Worm (Caenorhabditis elegans): ENCODE measurements around the gene K06A4.2.

K06A4.2 gene

DNA sequence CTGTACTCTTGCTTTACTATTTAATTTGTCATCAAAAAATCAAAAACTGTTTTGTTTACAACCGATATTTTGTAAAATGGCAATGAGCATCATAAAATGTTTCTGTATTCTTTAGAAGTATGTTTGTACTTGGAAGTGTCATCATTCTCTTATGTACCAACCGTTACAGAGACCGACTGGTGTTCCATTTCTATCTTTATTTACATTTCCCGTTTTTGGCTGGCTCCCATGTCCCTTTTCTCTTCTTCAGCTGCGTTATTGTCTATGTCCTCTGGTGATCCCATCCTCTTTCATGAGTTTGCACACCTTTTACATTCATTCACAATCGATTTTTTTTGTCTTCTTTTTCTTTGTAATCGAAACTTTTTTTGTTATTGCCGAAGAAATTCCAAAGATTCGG is 32.5 kb upstream of the K06A4.2 start:
- TF ChIP-seq sea-1 (GFP tag; conservative IDR thresholded peaks at IDR 0.05) (no peak), scrt-1 (GFP tag; IDR thresholded peaks at IDR 0.05) (no peak), aly-1 (tag; optimal IDR thresholded peaks at IDR 0.05) (no peak), ama-1 (optimal IDR thresholded peaks at IDR 0.05) (no peak), B0310.2 (tag; optimal IDR thresholded peaks at IDR 0.05) (no peak), ets-7 (tag; optimal IDR thresholded peaks at IDR 0.05) (no peak), hmg-4 (GFP tag; optimal IDR thresholded peaks at IDR 0.05) (no peak), hmbx-1 (tag; optimal IDR thresholded peaks at IDR 0.05) (no peak)

DNA sequence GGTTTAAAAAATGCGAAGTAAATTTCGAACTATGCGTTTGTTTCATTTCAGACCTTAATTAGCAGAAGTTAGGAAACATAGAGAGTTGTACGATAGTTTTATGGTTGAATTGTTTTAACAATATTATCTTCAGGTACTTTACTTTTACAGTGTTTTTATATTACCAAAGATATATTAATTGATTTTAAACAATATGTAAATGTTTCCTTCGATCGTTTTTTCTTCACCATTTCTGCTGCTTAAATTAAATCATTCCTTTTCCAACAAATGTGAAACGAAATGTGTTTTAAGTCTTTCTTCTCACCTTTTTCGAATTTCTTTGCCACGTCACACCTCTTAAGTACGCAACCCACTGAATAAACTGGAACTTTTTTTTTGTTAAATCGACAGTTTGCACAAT is 30.7 kb upstream of the K06A4.2 start:
- TF ChIP-seq tbx-11 (GFP tag; IDR thresholded peaks at IDR 0.05) = no peak
- no peak for TF ChIP-seq ceh-36 (tag; optimal IDR thresholded peaks at IDR 0.05)
- no peak for TF ChIP-seq F13C5.2 (tag; optimal IDR thresholded peaks at IDR 0.05)
- no peak for TF ChIP-seq tbx-37 (GFP tag; conservative IDR thresholded peaks at IDR 0.05)
- TF ChIP-seq aly-1 (tag; optimal IDR thresholded peaks at IDR 0.05) = no peak
- no peak for TF ChIP-seq flt-1 (GFP tag; IDR thresholded peaks at IDR 0.05)
- no peak for TF ChIP-seq sea-1 (GFP tag; conservative IDR thresholded peaks at IDR 0.05)

DNA sequence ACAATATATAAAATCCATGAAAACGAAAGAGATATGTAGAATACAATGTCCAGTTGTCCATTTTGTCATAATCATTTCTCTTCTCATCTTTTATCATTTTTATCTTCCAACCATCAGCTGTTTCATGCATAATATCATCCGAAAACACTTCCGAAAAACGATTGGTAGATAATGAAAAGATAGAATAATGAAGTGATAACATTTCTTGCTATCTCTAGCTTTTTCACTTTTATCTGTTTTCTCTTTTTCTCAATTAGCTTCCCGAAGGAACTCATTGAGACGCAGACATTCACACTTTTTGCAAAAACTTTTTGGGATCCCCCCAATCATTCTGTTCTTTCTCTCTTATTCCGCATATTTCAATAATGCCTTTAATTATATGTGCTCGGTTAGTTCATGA is 30.1 kb upstream of the K06A4.2 start:
- TF ChIP-seq tbx-37 (GFP tag; conservative IDR thresholded peaks at IDR 0.05) (no peak), tbx-11 (GFP tag; IDR thresholded peaks at IDR 0.05) (no peak), scrt-1 (GFP tag; IDR thresholded peaks at IDR 0.05) (no peak), B0310.2 (tag; optimal IDR thresholded peaks at IDR 0.05) (no peak), ceh-13 (GFP tag; optimal IDR thresholded peaks at IDR 0.05) (no peak)

DNA sequence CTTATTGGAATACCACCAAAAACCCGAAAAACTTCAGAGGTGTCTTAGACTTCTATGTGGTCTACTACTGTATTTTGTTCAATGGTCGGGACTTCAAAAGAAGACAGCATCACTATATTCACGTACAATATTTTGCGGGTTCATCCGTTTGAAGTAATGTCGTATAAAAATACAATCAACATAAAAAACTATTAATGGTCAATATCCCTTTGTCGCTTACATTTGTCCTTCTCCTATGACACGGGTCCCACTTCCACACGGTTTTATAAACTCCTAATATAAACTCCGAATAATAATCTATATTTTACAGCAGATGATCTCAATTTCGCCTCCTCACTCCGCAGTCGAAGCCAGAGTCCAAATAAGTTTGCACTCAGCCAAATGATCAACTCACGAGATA is 26.5 kb upstream of the K06A4.2 start:
- no peak for TF ChIP-seq hnd-1 (tag; optimal IDR thresholded peaks at IDR 0.05)
- TF ChIP-seq hmbx-1 (tag; optimal IDR thresholded peaks at IDR 0.05) = no peak
- no peak for TF ChIP-seq flt-1 (GFP tag; IDR thresholded peaks at IDR 0.05)
- no peak for TF ChIP-seq B0310.2 (tag; optimal IDR thresholded peaks at IDR 0.05)
- TF ChIP-seq tbx-37 (GFP tag; conservative IDR thresholded peaks at IDR 0.05) = no peak
- no peak for TF ChIP-seq ets-7 (tag; optimal IDR thresholded peaks at IDR 0.05)
- no peak for TF ChIP-seq hmg-4 (GFP tag; optimal IDR thresholded peaks at IDR 0.05)
- no peak for TF ChIP-seq ceh-36 (tag; optimal IDR thresholded peaks at IDR 0.05)
- no peak for TF ChIP-seq pes-1 (GFP tag; IDR thresholded peaks at IDR 0.05)
- TF ChIP-seq ama-1 (optimal IDR thresholded peaks at IDR 0.05) = no peak
- TF ChIP-seq aly-1 (tag; optimal IDR thresholded peaks at IDR 0.05) = no peak
- TF ChIP-seq ceh-13 (GFP tag; optimal IDR thresholded peaks at IDR 0.05) = no peak
- TF ChIP-seq scrt-1 (GFP tag; IDR thresholded peaks at IDR 0.05) = no peak
- no peak for TF ChIP-seq F13C5.2 (tag; optimal IDR thresholded peaks at IDR 0.05)
- TF ChIP-seq tra-4 (tag; optimal IDR thresholded peaks at IDR 0.05) = no peak
- TF ChIP-seq tbx-11 (GFP tag; IDR thresholded peaks at IDR 0.05) = no peak
- TF ChIP-seq sea-1 (GFP tag; conservative IDR thresholded peaks at IDR 0.05) = no peak

DNA sequence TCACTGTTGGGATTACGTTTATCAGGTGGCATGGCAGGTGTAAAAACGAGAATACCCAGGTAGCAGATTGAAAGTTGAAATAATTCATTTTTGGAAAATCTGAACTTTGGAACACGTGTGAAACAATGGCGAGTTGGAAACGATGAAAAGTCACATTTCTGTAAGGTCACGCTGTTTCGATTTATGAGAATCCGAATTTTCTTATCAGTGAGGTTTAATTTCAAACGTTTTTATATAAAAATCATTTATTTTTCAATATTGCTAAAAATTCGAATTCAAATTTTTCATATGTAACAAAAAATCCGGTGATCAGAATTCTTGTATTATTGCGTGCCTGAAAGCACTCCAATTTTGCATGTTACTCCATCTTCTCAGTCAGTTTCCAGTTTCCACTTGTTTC is 21.4 kb upstream of the K06A4.2 start, which contains the start of gene F07D3.3:
F07D3.3 (minus strand) TSS at position 101 of the 400 bp plus-strand sequence.
- TF ChIP-seq tra-4 (tag; optimal IDR thresholded peaks at IDR 0.05) = no peak
- TF ChIP-seq aly-1 (tag; optimal IDR thresholded peaks at IDR 0.05) = no peak
- no peak for TF ChIP-seq scrt-1 (GFP tag; IDR thresholded peaks at IDR 0.05)
- no peak for TF ChIP-seq flt-1 (GFP tag; IDR thresholded peaks at IDR 0.05)
- no peak for TF ChIP-seq F13C5.2 (tag; optimal IDR thresholded peaks at IDR 0.05)
- no peak for TF ChIP-seq tbx-11 (GFP tag; IDR thresholded peaks at IDR 0.05)
- no peak for TF ChIP-seq B0310.2 (tag; optimal IDR thresholded peaks at IDR 0.05)
- TF ChIP-seq pes-1 (GFP tag; IDR thresholded peaks at IDR 0.05) = no peak
- no peak for TF ChIP-seq ceh-36 (tag; optimal IDR thresholded peaks at IDR 0.05)
- TF ChIP-seq ama-1 (optimal IDR thresholded peaks at IDR 0.05) = no peak
- TF ChIP-seq ets-7 (tag; optimal IDR thresholded peaks at IDR 0.05) = no peak
- no peak for TF ChIP-seq tbx-37 (GFP tag; conservative IDR thresholded peaks at IDR 0.05)
- no peak for TF ChIP-seq hnd-1 (tag; optimal IDR thresholded peaks at IDR 0.05)
- no peak for TF ChIP-seq hmbx-1 (tag; optimal IDR thresholded peaks at IDR 0.05)
- TF ChIP-seq sea-1 (GFP tag; conservative IDR thresholded peaks at IDR 0.05) = no peak
- TF ChIP-seq hmg-4 (GFP tag; optimal IDR thresholded peaks at IDR 0.05) = no peak
- TF ChIP-seq ceh-13 (GFP tag; optimal IDR thresholded peaks at IDR 0.05) = no peak

DNA sequence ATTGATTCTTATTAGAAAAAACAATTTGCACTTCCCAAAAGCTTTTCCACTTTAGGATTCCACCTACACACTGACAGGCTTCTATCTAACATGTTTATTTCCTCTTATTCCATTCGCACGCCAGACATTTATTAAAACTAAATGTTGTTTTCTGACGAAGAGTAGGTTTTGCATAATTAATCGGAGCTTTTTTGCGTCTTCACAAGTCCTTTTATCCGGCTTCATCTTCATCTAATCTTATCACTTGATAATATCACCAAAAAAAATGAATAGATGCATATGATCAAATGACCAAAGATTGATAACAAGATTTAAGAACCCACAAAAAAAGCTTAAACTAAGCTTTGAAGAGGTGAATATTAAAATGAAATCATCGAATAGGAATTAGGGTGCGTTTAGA is 18.5 kb upstream of the K06A4.2 start:
- TF ChIP-seq sea-1 (GFP tag; conservative IDR thresholded peaks at IDR 0.05) = no peak
- TF ChIP-seq aly-1 (tag; optimal IDR thresholded peaks at IDR 0.05) = no peak
- no peak for TF ChIP-seq tbx-11 (GFP tag; IDR thresholded peaks at IDR 0.05)
- no peak for TF ChIP-seq tra-4 (tag; optimal IDR thresholded peaks at IDR 0.05)
- TF ChIP-seq hnd-1 (tag; optimal IDR thresholded peaks at IDR 0.05) = no peak
- TF ChIP-seq ets-7 (tag; optimal IDR thresholded peaks at IDR 0.05) = no peak
- TF ChIP-seq hmbx-1 (tag; optimal IDR thresholded peaks at IDR 0.05) = no peak
- TF ChIP-seq pes-1 (GFP tag; IDR thresholded peaks at IDR 0.05) = no peak
- TF ChIP-seq ceh-13 (GFP tag; optimal IDR thresholded peaks at IDR 0.05) = no peak
- no peak for TF ChIP-seq ama-1 (optimal IDR thresholded peaks at IDR 0.05)
- TF ChIP-seq hmg-4 (GFP tag; optimal IDR thresholded peaks at IDR 0.05) = no peak
- TF ChIP-seq scrt-1 (GFP tag; IDR thresholded peaks at IDR 0.05) = no peak
- TF ChIP-seq F13C5.2 (tag; optimal IDR thresholded peaks at IDR 0.05) = no peak
- no peak for TF ChIP-seq tbx-37 (GFP tag; conservative IDR thresholded peaks at IDR 0.05)
- TF ChIP-seq flt-1 (GFP tag; IDR thresholded peaks at IDR 0.05) = no peak
- no peak for TF ChIP-seq B0310.2 (tag; optimal IDR thresholded peaks at IDR 0.05)
- no peak for TF ChIP-seq ceh-36 (tag; optimal IDR thresholded peaks at IDR 0.05)

DNA sequence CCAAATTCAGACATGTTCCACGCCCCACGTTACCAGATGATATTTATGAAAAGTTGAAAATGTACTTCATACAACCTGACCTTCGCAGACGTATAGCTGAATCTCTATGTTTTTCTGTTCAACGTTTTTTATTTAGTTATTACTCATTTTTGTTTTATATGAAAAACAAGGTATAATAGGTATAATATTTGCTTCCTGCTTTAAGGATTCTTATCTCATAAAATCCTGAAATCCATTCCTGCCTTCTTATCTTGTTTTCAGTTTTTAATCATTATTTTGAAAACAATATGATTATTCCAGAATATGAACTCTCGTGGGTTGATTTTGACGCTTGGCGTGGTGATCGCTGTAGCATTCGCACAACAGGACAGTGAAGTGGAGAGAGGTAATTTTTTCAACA is 12.3 kb upstream of the K06A4.2 start, which contains the start of gene flp-6:
flp-6 (plus strand) TSS at position 301 of the 400 bp plus-strand sequence.
- TF ChIP-seq scrt-1 (GFP tag; IDR thresholded peaks at IDR 0.05) = no peak
- TF ChIP-seq tra-4 (tag; optimal IDR thresholded peaks at IDR 0.05) = no peak
- TF ChIP-seq sea-1 (GFP tag; conservative IDR thresholded peaks at IDR 0.05) = no peak
- no peak for TF ChIP-seq ets-7 (tag; optimal IDR thresholded peaks at IDR 0.05)
- TF ChIP-seq ama-1 (optimal IDR thresholded peaks at IDR 0.05) = no peak
- no peak for TF ChIP-seq hmbx-1 (tag; optimal IDR thresholded peaks at IDR 0.05)
- no peak for TF ChIP-seq hnd-1 (tag; optimal IDR thresholded peaks at IDR 0.05)
- TF ChIP-seq hmg-4 (GFP tag; optimal IDR thresholded peaks at IDR 0.05) = no peak
- no peak for TF ChIP-seq ceh-13 (GFP tag; optimal IDR thresholded peaks at IDR 0.05)

DNA sequence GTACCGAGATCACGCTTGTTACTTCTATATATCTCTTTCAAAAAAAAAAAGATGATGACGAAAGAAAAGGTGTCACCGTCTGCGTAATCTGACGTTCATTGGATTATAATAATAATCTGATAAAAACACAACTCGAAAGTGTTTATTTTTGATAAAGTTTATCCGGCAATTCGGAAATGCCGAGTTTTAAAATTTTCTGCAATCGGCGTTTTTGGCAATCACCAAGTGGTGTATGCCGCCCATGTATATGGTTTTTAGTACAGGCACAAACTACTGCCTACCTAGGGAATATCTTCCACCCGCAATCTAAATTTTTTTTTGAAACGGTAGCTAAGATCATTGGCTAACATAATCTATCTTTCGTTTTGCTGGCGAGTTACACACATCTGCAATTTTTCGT is 10.1 kb upstream of the K06A4.2 start:
- TF ChIP-seq flt-1 (GFP tag; IDR thresholded peaks at IDR 0.05) (no peak), pes-1 (GFP tag; IDR thresholded peaks at IDR 0.05) (no peak), ceh-13 (GFP tag; optimal IDR thresholded peaks at IDR 0.05) (no peak), tbx-11 (GFP tag; IDR thresholded peaks at IDR 0.05) (no peak), tra-4 (tag; optimal IDR thresholded peaks at IDR 0.05) (no peak)
